In genomic region chr3R:10226132-10227023, dm6 we compare ENCODE assay signal across 3 fruit fly cellular contexts.
TF ChIP-seq lines count a peak whose summit lies in the region.

No protein-coding gene starts in this region.

- TF ChIP-seq CTCF in whole organism, embryonic (GFP tag; optimal IDR thresholded peaks at IDR 0.05; lab: Kevin White, UChicago): no peak

TF ChIP-seq in whole organism, embryonic, 481 proteins besides CTCF, POLR2A, EP300 and RAD21 (continues in another document):
- TF ChIP-seq CG18619 (GFP tag; optimal IDR thresholded peaks at IDR 0.05; lab: Kevin White, UChicago) (no peak), vfl (GFP tag; optimal IDR thresholded peaks at IDR 0.05; lab: Kevin White, UChicago) (no peak), CG4854 (GFP tag; optimal IDR thresholded peaks at IDR 0.05; lab: Kevin White, UChicago) (no peak), Hmr (GFP tag; optimal IDR thresholded peaks at IDR 0.05; lab: Kevin White, UChicago) (peak; percentile 29), CG8290 (GFP tag; optimal IDR thresholded peaks at IDR 0.05; lab: Kevin White, UChicago) (no peak), CG8290 (tag; optimal IDR thresholded peaks at IDR 0.05; lab: Kevin White, UChicago) (no peak), CG10274 (GFP tag; optimal IDR thresholded peaks at IDR 0.05; lab: Kevin White, UChicago) (no peak), CrebB (tag; optimal IDR thresholded peaks at IDR 0.05; lab: Kevin White, UChicago) (no peak), Dbx (GFP tag; IDR thresholded peaks at IDR 0.05; lab: Robert Waterston, UW) (peak; percentile 40; the same call in 1 of the 3 replicates), CG31365 (tag; optimal IDR thresholded peaks at IDR 0.05; lab: Kevin White, UChicago) (no peak), CG10209 (GFP tag; optimal IDR thresholded peaks at IDR 0.05; lab: Kevin White, UChicago) (no peak), ewg (GFP tag; optimal IDR thresholded peaks at IDR 0.05; lab: Kevin White, UChicago) (peak; percentile 98), CG18011 (GFP tag; optimal IDR thresholded peaks at IDR 0.05; lab: Kevin White, UChicago) (no peak), slp2 (GFP tag; optimal IDR thresholded peaks at IDR 0.05; lab: Kevin White, UChicago) (no peak), dimm (GFP tag; IDR thresholded peaks at IDR 0.05; lab: Robert Waterston, UW) (no peak), ato (GFP tag; IDR thresholded peaks at IDR 0.05; lab: Robert Waterston, UW; ENCODE audit: partially characterized antibody) (no peak), p53 (GFP tag; optimal IDR thresholded peaks at IDR 0.05; lab: Kevin White, UChicago) (no peak), Scr (GFP tag; IDR thresholded peaks at IDR 0.05; lab: Robert Waterston, UW; ENCODE audit: partially characterized antibody) (no peak), CG2889 (GFP tag; IDR thresholded peaks at IDR 0.05; lab: Robert Waterston, UW) (no peak), hbn (GFP tag; IDR thresholded peaks at IDR 0.05; lab: Robert Waterston, UW; ENCODE audit: partially characterized antibody) (no peak), CG18262 (tag; optimal IDR thresholded peaks at IDR 0.05; lab: Kevin White, UChicago) (no peak), CG16779 (GFP tag; IDR thresholded peaks at IDR 0.05; lab: Robert Waterston, UW) (peak; percentile 73), CG13424 (tag; optimal IDR thresholded peaks at IDR 0.05; lab: Kevin White, UChicago) (no peak), CG12942 (GFP tag; optimal IDR thresholded peaks at IDR 0.05; lab: Kevin White, UChicago) (no peak), ind (GFP tag; optimal IDR thresholded peaks at IDR 0.05; lab: Kevin White, UChicago) (no peak), her (GFP tag; optimal IDR thresholded peaks at IDR 0.05; lab: Kevin White, UChicago) (no peak), wek (GFP tag; optimal IDR thresholded peaks at IDR 0.05; lab: Kevin White, UChicago) (no peak), Blimp-1 (GFP tag; optimal IDR thresholded peaks at IDR 0.05; lab: Kevin White, UChicago) (no peak), maf-S (GFP tag; optimal IDR thresholded peaks at IDR 0.05; lab: Kevin White, UChicago) (no peak), CG14667 (GFP tag; IDR thresholded peaks at IDR 0.05; lab: Robert Waterston, UW) (no peak), CG14860 (GFP tag; IDR thresholded peaks at IDR 0.05; lab: Robert Waterston, UW; ENCODE audit: partially characterized antibody) (no peak)

TF ChIP-seq in whole organism, prepupa, 60 proteins besides CTCF, POLR2A, EP300 and RAD21:
- peak; percentile 60 for TF ChIP-seq achi (GFP tag; optimal IDR thresholded peaks at IDR 0.05; lab: Kevin White, UChicago)
- TF ChIP-seq CG11294 (GFP tag; IDR thresholded peaks at IDR 0.05; lab: Robert Waterston, UW): no peak
- peak; percentile 20 for TF ChIP-seq svp (GFP tag; lab: Kevin White, UChicago)

TF ChIP-seq in whole organism, pupa, 21 proteins besides CTCF, POLR2A, EP300 and RAD21:
- TF ChIP-seq CG14655 (GFP tag; optimal IDR thresholded peaks at IDR 0.05; lab: Kevin White, UChicago): no peak
- TF ChIP-seq CG13204 (GFP tag; optimal IDR thresholded peaks at IDR 0.05; lab: Kevin White, UChicago): peak; percentile 19
- no peak for TF ChIP-seq Pif1B (GFP tag; optimal IDR thresholded peaks at IDR 0.05; lab: Kevin White, UChicago)
- TF ChIP-seq CG8159 (tag; optimal IDR thresholded peaks at IDR 0.05; lab: Kevin White, UChicago): no peak
- no peak for TF ChIP-seq Ets98B (GFP tag; IDR thresholded peaks at IDR 0.05; lab: Robert Waterston, UW)

Comparison
In these comparisons a context has a peak if more than half of its experiments do, and no peak if none do; other contexts are left out.
1. Of the 7 proteins assayed by ChIP-seq in both whole organism, embryonic and whole organism, prepupa: peak only in whole organism, embryonic: CG16779; only in whole organism, prepupa: none; in both: none; in neither: 6.